Worm (Caenorhabditis elegans) whole organism, mixed stage, embryonic: ENCODE results near the gene C54F6.6.

Source experiments
- M03D4.4 ChIP-seq: sonication (generic microtip); optimal IDR thresholded peaks from 2 replicates; lab custom pipeline; 2017; ENCODE audit warnings: mild to moderate bottlenecking, missing genetic modification characterization, missing compliant biosample characterization
- blmp-1 ChIP-seq: fragments of 150-350 bp; optimal IDR thresholded peaks from 2 replicates; lab custom pipeline; 2014; ENCODE audit warnings: missing biosample characterization, missing genetic modification characterization
- nhr-12 ChIP-seq: fragments of 150-350 bp; optimal IDR thresholded peaks from 2 replicates; lab custom pipeline; 2014; ENCODE audit warnings: missing biosample characterization, missing genetic modification characterization
- pha-4 ChIP-seq: fragments of 150-350 bp; optimal IDR thresholded peaks from 2 replicates; lab custom pipeline; 2018; ENCODE audit warnings: missing biosample characterization, missing genetic modification reagents, missing genetic modification characterization
- snpc-4 ChIP-seq: fragments of 150-350 bp; optimal IDR thresholded peaks from 2 replicates; lab custom pipeline; 2014; ENCODE audit warnings: missing biosample characterization, missing genetic modification characterization
- tbx-8 ChIP-seq: fragments of 200-800 bp; sonication (Bioruptor generic); optimal IDR thresholded peaks from 2 replicates; lab custom pipeline; 2018; ENCODE audit warnings: mild to moderate bottlenecking, missing genetic modification characterization, moderate library complexity, missing compliant biosample characterization
- ztf-11 ChIP-seq: fragments of 150-350 bp; optimal IDR thresholded peaks from 2 replicates; lab custom pipeline; 2014; ENCODE audit warnings: missing biosample characterization, missing genetic modification characterization

DNA sequence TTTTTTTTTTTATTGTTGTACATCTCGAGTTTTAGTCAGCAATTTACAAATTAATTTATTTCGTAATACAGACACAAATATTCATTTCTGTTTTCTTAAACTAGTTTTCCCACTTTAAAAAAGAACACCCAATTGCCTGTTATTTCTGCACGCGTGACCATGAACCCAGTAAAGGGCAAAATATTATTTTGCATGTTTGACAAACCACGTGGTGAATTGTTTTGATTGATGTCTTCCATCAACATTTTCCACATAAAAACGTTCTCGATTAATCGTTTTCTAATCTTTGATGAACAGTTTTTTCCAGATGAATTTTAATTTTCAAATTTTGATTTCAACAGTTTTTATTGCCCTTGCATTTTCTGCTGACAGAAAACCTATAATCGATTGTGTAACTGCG is 2.2 kb downstream of the C54F6.6 start, which contains the start of gene C54F6.18:
- TF ChIP-seq ztf-11 (no peak), pha-4 (tag; lab: Kevin White, UChicago) (no peak), nhr-12 (tag; lab: Kevin White, UChicago) (no peak), snpc-4 (tag; lab: Kevin White, UChicago) (no peak), tbx-8 (GFP tag; lab: Kevin White, UChicago) (no peak), blmp-1 (tag; lab: Kevin White, UChicago) (no peak), M03D4.4 (tag; lab: Kevin White, UChicago) (no peak)
